Worm (Caenorhabditis elegans) whole organism, L4 larva: Measurements from ENCODE around the gene F15A4.5.
A peak's percentile ranks its signal among the peaks of the same experiment; 100 is the strongest.

Experiments
- F10B5.3 ChIP-seq: sonication (generic microtip); optimal IDR thresholded peaks from 2 replicates; lab custom pipeline; 2016; ENCODE audit warnings: mild to moderate bottlenecking, missing genetic modification characterization, missing compliant biosample characterization
- F37D6.2 ChIP-seq: sonication (generic microtip); optimal IDR thresholded peaks from 2 replicates; lab custom pipeline; 2016; ENCODE audit warnings: mild to moderate bottlenecking, missing genetic modification characterization, missing compliant biosample characterization
- T20F7.1 ChIP-seq: fragments of 200-800 bp; sonication (Bioruptor generic); optimal IDR thresholded peaks from 2 replicates; lab custom pipeline; 2018; ENCODE audit warnings: mild to moderate bottlenecking, missing genetic modification characterization, missing compliant biosample characterization
- Y105C5A.15 ChIP-seq: fragments of 200-800 bp; sonication (Bioruptor generic); IDR thresholded peaks from 2 replicates; pipeline ENCODE4 v1.3.6; 2022; ENCODE audit warnings: missing genetic modification characterization, missing compliant biosample characterization
- ZK546.5 ChIP-seq, 2 experiments: sonication (generic microtip); optimal IDR thresholded peaks; 2 replicates each; lab custom pipeline; 2017; ENCODE audit warnings: missing biosample characterization in 2 of 2, missing genetic modification characterization in 2 of 2
- aha-1 ChIP-seq: fragments of 150-350 bp; peaks from one replicate; lab custom pipeline; 2014; ENCODE audit warnings: missing biosample characterization, missing genetic modification characterization
- aly-2 ChIP-seq: sonication (generic microtip); optimal IDR thresholded peaks from 2 replicates; lab custom pipeline; 2018; ENCODE audit warnings: missing biosample characterization, missing genetic modification characterization
- arid-1 ChIP-seq: fragments of 200-800 bp; sonication (Bioruptor generic); conservative IDR thresholded peaks from 2 replicates; pipeline ENCODE4 v1.3.6; 2022; ENCODE audit warnings: missing genetic modification reagents, missing genetic modification characterization, missing compliant biosample characterization
- ceh-62 ChIP-seq: sonication (generic microtip); optimal IDR thresholded peaks from 2 replicates; lab custom pipeline; 2017; ENCODE audit warnings: missing biosample characterization, missing genetic modification characterization
- ceh-82 ChIP-seq: sonication (generic microtip); optimal IDR thresholded peaks from 2 replicates; lab custom pipeline; 2017; ENCODE audit warnings: missing biosample characterization, missing genetic modification characterization
- ces-1 ChIP-seq: fragments of 150-350 bp; sonication (generic microtip); optimal IDR thresholded peaks from 4 replicates; lab custom pipeline; 2014; ENCODE audit warnings: missing biosample characterization, missing genetic modification reagents, missing genetic modification characterization
- daf-19 ChIP-seq: fragments of 200-800 bp; sonication (Bioruptor generic); conservative IDR thresholded peaks from 2 replicates; pipeline ENCODE4 v1.3.6; 2022; ENCODE audit warnings: missing genetic modification characterization, missing compliant biosample characterization
- dmd-6 ChIP-seq: fragments of 200-800 bp; sonication (Bioruptor generic); IDR thresholded peaks from 2 replicates; pipeline ENCODE4 v1.3.6; 2022; ENCODE audit warnings: missing genetic modification reagents, missing genetic modification characterization, missing compliant biosample characterization
- dmd-9 ChIP-seq: fragments of 200-800 bp; sonication (Bioruptor generic); IDR thresholded peaks from 2 replicates; pipeline ENCODE4 v1.3.6; 2022; ENCODE audit warnings: missing genetic modification reagents, missing genetic modification characterization, missing compliant biosample characterization
- duxl-1 ChIP-seq: sonication (generic microtip); optimal IDR thresholded peaks from 2 replicates; lab custom pipeline; 2016; ENCODE audit warnings: mild to moderate bottlenecking, missing genetic modification characterization, moderate library complexity, missing compliant biosample characterization; ENCODE audit not compliant: poor library complexity
- fkh-10 ChIP-seq: fragments of 150-350 bp; optimal IDR thresholded peaks from 2 replicates; lab custom pipeline; 2014; ENCODE audit warnings: missing biosample characterization, missing genetic modification reagents, missing genetic modification characterization
- gei-8 ChIP-seq: fragments of 200-800 bp; sonication (Bioruptor generic); optimal IDR thresholded peaks from 2 replicates; lab custom pipeline; 2018; ENCODE audit warnings: mild to moderate bottlenecking, missing genetic modification characterization, missing compliant biosample characterization
- hif-1 ChIP-seq, 2 experiments: sonication (generic microtip); optimal IDR thresholded peaks; 2 replicates each; lab custom pipeline; 2016 to 2017; ENCODE audit warnings: missing compliant biosample characterization in 2 of 2, missing genetic modification characterization in 2 of 2, missing genetic modification reagents in 2 of 2, missing genotype in 2 of 2, mild to moderate bottlenecking in 1 of 2
- hlh-11 ChIP-seq: fragments of 200-800 bp; sonication (Bioruptor generic); optimal IDR thresholded peaks from 2 replicates; lab custom pipeline; 2018; ENCODE audit warnings: mild to moderate bottlenecking, missing genetic modification characterization, missing compliant biosample characterization
- hlh-30 ChIP-seq: sonication (generic microtip); optimal IDR thresholded peaks from 2 replicates; lab custom pipeline; 2017; ENCODE audit warnings: antibody characterized with exemption, mild to moderate bottlenecking, missing genetic modification characterization, missing compliant biosample characterization; ENCODE audit not compliant: insufficient read depth
- jun-1 ChIP-seq: fragments of 150-350 bp; optimal IDR thresholded peaks from 2 replicates; lab custom pipeline; 2014; ENCODE audit warnings: missing biosample characterization, missing genetic modification reagents, missing genetic modification characterization
- lim-7 ChIP-seq: fragments of 200-800 bp; sonication (Bioruptor generic); IDR thresholded peaks from 2 replicates; pipeline ENCODE4 v1.3.6; 2022; ENCODE audit warnings: missing genetic modification characterization, missing compliant biosample characterization
- lin-1 ChIP-seq: fragments of 200-800 bp; sonication (Bioruptor generic); IDR thresholded peaks from 2 replicates; pipeline ENCODE4 v1.3.6; 2022; ENCODE audit warnings: missing genetic modification reagents, missing genetic modification characterization, missing compliant biosample characterization
- lin-13 ChIP-seq: fragments of 150-350 bp; optimal IDR thresholded peaks from 2 replicates; lab custom pipeline; 2014; ENCODE audit warnings: missing biosample characterization, missing genetic modification reagents, missing genetic modification characterization
- lin-38 ChIP-seq: fragments of 200-800 bp; sonication (Bioruptor generic); IDR thresholded peaks from 2 replicates; pipeline ENCODE4 v1.3.6; 2022; ENCODE audit warnings: missing genetic modification reagents, missing genetic modification characterization, missing compliant biosample characterization
- lin-39 ChIP-seq: fragments of 150-350 bp; optimal IDR thresholded peaks from 2 replicates; lab custom pipeline; 2014; ENCODE audit warnings: missing biosample characterization, missing genetic modification reagents, missing genetic modification characterization
- lsy-2 ChIP-seq, 2 experiments: fragments of 150-350 bp in 1 of 2; sonication (generic microtip) in 1 of 2; optimal IDR thresholded peaks; 2 replicates each; lab custom pipeline; 2014 to 2017; ENCODE audit warnings: missing biosample characterization in 2 of 2, missing genetic modification characterization in 2 of 2
- mdt-29 ChIP-seq: fragments of 200-800 bp; sonication (Bioruptor generic); IDR thresholded peaks from 2 replicates; pipeline ENCODE4 v1.3.6; 2022; ENCODE audit warnings: missing genetic modification reagents, missing genetic modification characterization, missing compliant biosample characterization
- mxl-2 ChIP-seq: fragments of 200-800 bp; sonication (Bioruptor generic); conservative IDR thresholded peaks from 2 replicates; pipeline ENCODE4 v1.3.6; 2022; ENCODE audit warnings: missing genetic modification reagents, missing genetic modification characterization, missing compliant biosample characterization
- mxl-3 ChIP-seq: fragments of 200-800 bp; sonication (Bioruptor generic); optimal IDR thresholded peaks from 2 replicates; lab custom pipeline; 2018; ENCODE audit warnings: mild to moderate bottlenecking, missing genetic modification characterization, missing compliant biosample characterization
- nhr-102 ChIP-seq: sonication (generic microtip); optimal IDR thresholded peaks from 2 replicates; lab custom pipeline; 2016; ENCODE audit warnings: mild to moderate bottlenecking, missing genetic modification characterization, moderate library complexity, missing compliant biosample characterization
- nhr-11 ChIP-seq: fragments of 150-350 bp; optimal IDR thresholded peaks from 2 replicates; lab custom pipeline; 2014; ENCODE audit warnings: missing biosample characterization, missing genetic modification characterization
- nhr-111 ChIP-seq: fragments of 200-800 bp; sonication (Bioruptor generic); optimal IDR thresholded peaks from 2 replicates; lab custom pipeline; 2018; ENCODE audit warnings: mild to moderate bottlenecking, missing genetic modification characterization, missing compliant biosample characterization
- nhr-237 ChIP-seq: sonication (generic microtip); optimal IDR thresholded peaks from 2 replicates; lab custom pipeline; 2017; ENCODE audit warnings: missing biosample characterization, missing genetic modification characterization
- nhr-25 ChIP-seq: sonication (generic microtip); optimal IDR thresholded peaks from 2 replicates; lab custom pipeline; 2017; ENCODE audit warnings: missing genetic modification characterization, mild to moderate bottlenecking, missing compliant biosample characterization, antibody characterized with exemption, moderate library complexity, borderline replicate concordance; ENCODE audit not compliant: insufficient read depth
- nhr-28 ChIP-seq: fragments of 150-350 bp; optimal IDR thresholded peaks from 2 replicates; lab custom pipeline; 2014; ENCODE audit warnings: missing biosample characterization, missing genetic modification characterization
- nhr-42 ChIP-seq: fragments of 200-800 bp; sonication (Bioruptor generic); IDR thresholded peaks from 2 replicates; pipeline ENCODE4 v1.3.6; 2022; ENCODE audit warnings: missing genetic modification characterization, missing compliant biosample characterization
- nhr-76 ChIP-seq: fragments of 150-350 bp; optimal IDR thresholded peaks from 2 replicates; lab custom pipeline; 2014; ENCODE audit warnings: missing biosample characterization, missing genetic modification characterization
- php-3 ChIP-seq: fragments of 200-800 bp; sonication (Bioruptor generic); IDR thresholded peaks from 2 replicates; pipeline ENCODE4 v1.3.6; 2022; ENCODE audit warnings: missing genetic modification reagents, missing genetic modification characterization, missing compliant biosample characterization
- rbr-2 ChIP-seq: sonication (generic microtip); optimal IDR thresholded peaks from 2 replicates; lab custom pipeline; 2016; ENCODE audit warnings: missing genotype, missing genetic modification characterization, missing compliant biosample characterization
- saeg-2 ChIP-seq: fragments of 200-800 bp; sonication (Bioruptor generic); IDR thresholded peaks from 2 replicates; pipeline ENCODE4 v1.3.6; 2022; ENCODE audit warnings: missing genetic modification reagents, missing genetic modification characterization, missing compliant biosample characterization
- snpc-1.2 ChIP-seq: fragments of 200-800 bp; sonication (Bioruptor generic); IDR thresholded peaks from 2 replicates; pipeline ENCODE4 v1.3.6; 2022; ENCODE audit warnings: missing genetic modification reagents, missing genetic modification characterization, missing compliant biosample characterization
- unc-130 ChIP-seq: sonication (generic microtip); optimal IDR thresholded peaks from 2 replicates; lab custom pipeline; 2016; ENCODE audit warnings: missing genetic modification reagents, missing genetic modification characterization, missing compliant biosample characterization
- unc-62 ChIP-seq, 3 experiments: fragments of 150-350 bp in 1 of 3; sonication (generic microtip); optimal IDR thresholded peaks in 2 of 3; peaks in 1 of 3; 1 replicate in 1 of 3; 2 replicates in 2 of 3; lab custom pipeline; 2014 to 2017; ENCODE audit warnings: missing biosample characterization in 3 of 3, missing genetic modification characterization in 3 of 3, missing genetic modification reagents in 3 of 3, missing genotype in 1 of 3
- vab-7 ChIP-seq: fragments of 200-800 bp; sonication (Bioruptor generic); IDR thresholded peaks from 2 replicates; pipeline ENCODE4 v1.3.6; 2022; ENCODE audit warnings: missing genetic modification reagents, missing genetic modification characterization, missing compliant biosample characterization
- zag-1 ChIP-seq: fragments of 150-350 bp; optimal IDR thresholded peaks from 2 replicates; lab custom pipeline; 2014; ENCODE audit warnings: missing biosample characterization, missing genetic modification characterization
- zip-2 ChIP-seq: fragments of 150-350 bp; optimal IDR thresholded peaks from 2 replicates; lab custom pipeline; 2014; ENCODE audit warnings: missing biosample characterization, missing genetic modification characterization
- ztf-7 ChIP-seq: fragments of 150-350 bp; optimal IDR thresholded peaks from 2 replicates; lab custom pipeline; 2014; ENCODE audit warnings: missing biosample characterization, missing genetic modification characterization

F15A4.5 gene

ce11 chrII:12506511-12506910 lies 35.5 kb upstream of the F15A4.5 start:
- TF ChIP-seq nhr-102 (no peak), nhr-28 (tag; lab: Kevin White, UChicago) (no peak), aha-1 (tag; lab: Kevin White, UChicago) (peak; percentile 64)
- TF ChIP-seq, all 104 proteins: peak for 1

- no peak for TF ChIP-seq php-3 (GFP tag; lab: Robert Waterston, UW)
- TF ChIP-seq nhr-11 = no peak
- TF ChIP-seq F10B5.3 (tag; lab: Kevin White, UChicago) = no peak
- TF ChIP-seq rbr-2 (tag; lab: Kevin White, UChicago) = no peak
- TF ChIP-seq jun-1 (tag; lab: Kevin White, UChicago) = no peak
- no peak for TF ChIP-seq unc-62 (GFP tag; optimal IDR thresholded peaks at IDR 0.05 in 1 of 2; lab: Kevin White, UChicago)
- no peak for TF ChIP-seq unc-62 (tag; optimal IDR thresholded peaks at IDR 0.05; lab: Kevin White, UChicago)
- TF ChIP-seq daf-19 (GFP tag; lab: Robert Waterston, UW) = no peak
- TF ChIP-seq nhr-25 (tag; lab: Kevin White, UChicago) = no peak
- no peak for TF ChIP-seq ceh-62 (tag; lab: Kevin White, UChicago)
- no peak for TF ChIP-seq nhr-111
- TF ChIP-seq aly-2 = no peak
- TF ChIP-seq saeg-2 (GFP tag; lab: Robert Waterston, UW) = no peak
- TF ChIP-seq vab-7 (GFP tag; lab: Robert Waterston, UW) = no peak
- TF ChIP-seq gei-8 (GFP tag; lab: Kevin White, UChicago) = no peak
- no peak for TF ChIP-seq Y105C5A.15 (GFP tag; lab: Robert Waterston, UW)
- no peak for TF ChIP-seq hlh-30
- TF ChIP-seq hlh-11 (tag; lab: Kevin White, UChicago) = no peak
Observed at ce11 chrII:12502784-12503183, 31.7 kb upstream of the F15A4.5 start, which contains the start of gene ador-1. Gene ador-1, minus strand, starts transcription at chrII:12502884.

ce11 chrII:12499969-12500368 lies 28.9 kb upstream of the F15A4.5 start:
- TF ChIP-seq lin-39 (tag; lab: Kevin White, UChicago) = no peak
- TF ChIP-seq nhr-76 = no peak
- no peak for TF ChIP-seq zip-2 (tag; lab: Kevin White, UChicago)
- peak in 1 of 2 experiments; percentile 37 for TF ChIP-seq hif-1 (tag; optimal IDR thresholded peaks at IDR 0.05; lab: Kevin White, UChicago)
- no peak for TF ChIP-seq dmd-9 (GFP tag; lab: Robert Waterston, UW)
- no peak for TF ChIP-seq F10B5.3 (tag; lab: Kevin White, UChicago)
- peak; percentile 65 for TF ChIP-seq ces-1
- no peak for TF ChIP-seq duxl-1
- TF ChIP-seq F37D6.2 (tag; lab: Kevin White, UChicago) = no peak
- TF ChIP-seq T20F7.1 (GFP tag; lab: Kevin White, UChicago) = no peak
- no peak for TF ChIP-seq rbr-2 (tag; lab: Kevin White, UChicago)
- TF ChIP-seq lin-13 (GFP tag; lab: Kevin White, UChicago) = no peak
- no peak for TF ChIP-seq zag-1
- no peak for TF ChIP-seq nhr-111
- no peak for TF ChIP-seq lin-1 (GFP tag; lab: Robert Waterston, UW)
- TF ChIP-seq unc-130 = no peak
- TF ChIP-seq arid-1 = no peak
- TF ChIP-seq lsy-2 (tag; optimal IDR thresholded peaks at IDR 0.05; lab: Kevin White, UChicago) = no peak
- no peak for TF ChIP-seq lin-38 (GFP tag; lab: Robert Waterston, UW)
- no peak for TF ChIP-seq php-3 (GFP tag; lab: Robert Waterston, UW)
- no peak for TF ChIP-seq mxl-3
- TF ChIP-seq saeg-2 (GFP tag; lab: Robert Waterston, UW) = no peak
- TF ChIP-seq daf-19 (GFP tag; lab: Robert Waterston, UW) = no peak
- TF ChIP-seq ceh-82 = no peak
- no peak for TF ChIP-seq nhr-237
- no peak for TF ChIP-seq snpc-1.2 (GFP tag; lab: Robert Waterston, UW)
- TF ChIP-seq ztf-7 (tag; lab: Kevin White, UChicago) = no peak
- TF ChIP-seq fkh-10 (GFP tag; lab: Kevin White, UChicago) = peak; percentile 29
- TF ChIP-seq mdt-29 = no peak
- no peak for TF ChIP-seq mxl-2 (GFP tag; lab: Robert Waterston, UW)
- no peak for TF ChIP-seq dmd-6 (GFP tag; lab: Robert Waterston, UW)
- TF ChIP-seq ZK546.5 (tag; optimal IDR thresholded peaks at IDR 0.05; lab: Kevin White, UChicago) = no peak
- no peak for TF ChIP-seq lim-7 (GFP tag; lab: Robert Waterston, UW)
- TF ChIP-seq nhr-42 (GFP tag; lab: Robert Waterston, UW) = no peak
